Worm (Caenorhabditis elegans): ENCODE measurements around the gene hda-11.

- TF ChIP-seq skn-1 (tag; optimal IDR thresholded peaks at IDR 0.05) (no peak), unc-39 (tag; optimal IDR thresholded peaks at IDR 0.05) (no peak), lin-15B (tag; optimal IDR thresholded peaks at IDR 0.05) (no peak), elt-3 (tag; optimal IDR thresholded peaks at IDR 0.05) (no peak), ceh-16 (tag; optimal IDR thresholded peaks at IDR 0.05) (no peak), ztf-11 (tag; optimal IDR thresholded peaks at IDR 0.05) (no peak), nhr-11 (tag; optimal IDR thresholded peaks at IDR 0.05) (no peak)
These were observed 20.8 kb downstream of the hda-11 start, which contains the start of gene F25D1.5 for ce11 chrV:10546749-10547148.
